Worm (Caenorhabditis elegans) whole organism, late embryonic: Measurements from ENCODE around the gene F19G12.3.

Source experiments
- K09A11.1 ChIP-seq: sonication (generic microtip); optimal IDR thresholded peaks from 2 replicates; lab custom pipeline; 2017; ENCODE audit warnings: antibody characterized with exemption, mild to moderate bottlenecking, missing genetic modification characterization, missing compliant biosample characterization; ENCODE audit not compliant: insufficient read depth
- ama-1 ChIP-seq: fragments of 150-350 bp; optimal IDR thresholded peaks from 2 replicates; lab custom pipeline; 2014
- nhr-11 ChIP-seq: fragments of 150-350 bp; optimal IDR thresholded peaks from 2 replicates; lab custom pipeline; 2014; ENCODE audit warnings: missing biosample characterization, missing genetic modification characterization
- sdc-2 ChIP-seq: sonication (generic microtip); optimal IDR thresholded peaks from 2 replicates; lab custom pipeline; 2016; ENCODE audit warnings: missing genotype, missing genetic modification characterization, missing compliant biosample characterization

DNA sequence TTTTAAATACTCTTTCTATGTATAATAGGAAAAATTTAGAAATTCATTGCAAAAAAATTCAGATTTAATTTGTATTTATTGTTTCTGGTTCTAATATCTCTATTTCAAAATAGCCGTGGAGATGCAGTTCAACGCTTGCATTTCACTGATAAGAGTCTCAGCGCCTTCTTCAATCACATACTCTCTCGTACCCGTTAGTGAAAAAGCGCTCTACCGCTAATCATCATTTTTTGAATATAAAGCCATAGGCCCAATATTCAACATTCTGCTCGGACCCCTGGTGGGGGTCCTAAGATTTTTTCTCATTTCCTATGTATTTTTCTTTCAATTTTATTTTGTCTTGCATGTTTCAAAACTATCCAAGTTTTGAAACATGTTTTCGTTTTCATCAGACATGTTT, 4.1 kb upstream of the F19G12.3 start:
- TF ChIP-seq ama-1 (lab: Kevin White, UChicago), result no peak
- TF ChIP-seq sdc-2 (tag; lab: Kevin White, UChicago), result no peak
- no peak for TF ChIP-seq nhr-11 (tag; lab: Kevin White, UChicago)
- TF ChIP-seq K09A11.1 (tag; lab: Kevin White, UChicago), result no peak
